Fruit fly (Drosophila melanogaster): ENCODE measurements around the gene CG42450.

Gene CG42450

DNA sequence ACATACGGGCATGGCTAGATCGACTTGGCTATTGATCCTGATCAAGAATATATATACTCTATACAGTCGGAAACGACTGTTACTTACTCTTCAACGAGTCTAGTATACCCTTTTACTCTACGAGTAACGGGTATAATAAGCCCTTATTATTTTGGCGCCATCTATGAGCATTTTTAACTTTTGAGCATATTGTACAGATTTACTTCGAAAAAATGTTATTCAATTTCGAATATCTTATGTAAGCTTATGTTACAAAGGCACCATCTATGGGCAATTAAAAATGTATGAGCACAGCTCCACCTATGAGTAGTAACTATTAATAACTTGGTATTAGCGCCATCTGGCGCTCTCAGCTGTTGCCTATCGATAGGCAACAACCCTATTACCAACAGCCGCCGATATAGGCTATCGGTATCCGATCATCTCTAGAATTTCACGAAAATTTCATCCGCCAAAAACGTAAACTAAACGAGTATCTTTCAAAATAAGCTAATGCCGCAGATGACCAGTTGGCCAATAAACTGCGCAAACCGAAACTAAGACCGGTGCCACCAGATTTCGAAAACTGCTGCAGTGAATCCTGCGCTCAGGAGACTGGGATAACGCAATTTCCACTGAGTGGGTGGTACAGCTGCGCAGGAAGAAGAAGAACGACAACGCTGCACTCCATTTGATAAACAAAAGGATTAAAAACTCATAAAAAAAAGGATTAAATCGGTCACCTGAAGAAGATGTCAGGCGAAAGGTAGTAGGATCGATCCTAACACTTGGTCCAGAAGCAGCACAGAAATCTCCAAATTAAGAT, 30.3 kb downstream of the CG42450 start, which contains the start of gene htk (continued):
- TF ChIP-seq Jarid2 (GFP tag; optimal IDR thresholded peaks at IDR 0.05) (no peak), croc (GFP tag; conservative IDR thresholded peaks at IDR 0.05) (0 out of 3 replicates have a peak, but pooled peaks have one; percentile 14), pum (GFP tag; optimal IDR thresholded peaks at IDR 0.05) (peak; percentile 78), prd (optimal IDR thresholded peaks at IDR 0.05) (no peak), prd (GFP tag; IDR thresholded peaks at IDR 0.05) (peak; percentile 72; the same call in 2 of the 3 replicates), chif (GFP tag; optimal IDR thresholded peaks at IDR 0.05) (peak; percentile 57 to 79), psq (GFP tag; optimal IDR thresholded peaks at IDR 0.05) (no peak), Doc2 (GFP tag; IDR thresholded peaks at IDR 0.05) (no peak), usp (GFP tag; optimal IDR thresholded peaks at IDR 0.05) (no peak), CG6791 (GFP tag; IDR thresholded peaks at IDR 0.05; ENCODE audit: partially characterized antibody) (peak; percentile 94), gt (GFP tag; IDR thresholded peaks at IDR 0.05) (no peak), BtbVII (GFP tag; optimal IDR thresholded peaks at IDR 0.05) (no peak), B-H1 (GFP tag; IDR thresholded peaks at IDR 0.05) (no peak; the same call in 2 of the 3 replicates), CG7357 (GFP tag; IDR thresholded peaks at IDR 0.05) (no peak), CG6254 (GFP tag; optimal IDR thresholded peaks at IDR 0.05) (no peak), run (tag; optimal IDR thresholded peaks at IDR 0.05) (no peak), Dbx (GFP tag; IDR thresholded peaks at IDR 0.05) (peak; percentile 86; the same call in 2 of the 3 replicates), CG30431 (GFP tag; optimal IDR thresholded peaks at IDR 0.05) (no peak), unc-4 (GFP tag; IDR thresholded peaks at IDR 0.05; ENCODE audit: partially characterized antibody) (peak; percentile 93), CG13624 (GFP tag; optimal IDR thresholded peaks at IDR 0.05) (peak; percentile 79), org-1 (GFP tag; optimal IDR thresholded peaks at IDR 0.05) (peak; percentile 25), Doc3 (GFP tag; IDR thresholded peaks at IDR 0.05; ENCODE audit: partially characterized antibody) (peak; percentile 70; the same call in 2 of the 3 replicates), ase (GFP tag; IDR thresholded peaks at IDR 0.05) (peak; percentile 62; the same call in 2 of the 3 replicates), PHDP (tag; optimal IDR thresholded peaks at IDR 0.05) (peak; percentile 44), ci (GFP tag; IDR thresholded peaks at IDR 0.05) (peak; percentile 90), sens-2 (GFP tag; IDR thresholded peaks at IDR 0.05) (peak; percentile 49; the same call in 1 of the 2 replicates), CHES-1-like (GFP tag; optimal IDR thresholded peaks at IDR 0.05) (peak; percentile 87), CG10267 (tag; optimal IDR thresholded peaks at IDR 0.05) (peak; percentile 74)

DNA sequence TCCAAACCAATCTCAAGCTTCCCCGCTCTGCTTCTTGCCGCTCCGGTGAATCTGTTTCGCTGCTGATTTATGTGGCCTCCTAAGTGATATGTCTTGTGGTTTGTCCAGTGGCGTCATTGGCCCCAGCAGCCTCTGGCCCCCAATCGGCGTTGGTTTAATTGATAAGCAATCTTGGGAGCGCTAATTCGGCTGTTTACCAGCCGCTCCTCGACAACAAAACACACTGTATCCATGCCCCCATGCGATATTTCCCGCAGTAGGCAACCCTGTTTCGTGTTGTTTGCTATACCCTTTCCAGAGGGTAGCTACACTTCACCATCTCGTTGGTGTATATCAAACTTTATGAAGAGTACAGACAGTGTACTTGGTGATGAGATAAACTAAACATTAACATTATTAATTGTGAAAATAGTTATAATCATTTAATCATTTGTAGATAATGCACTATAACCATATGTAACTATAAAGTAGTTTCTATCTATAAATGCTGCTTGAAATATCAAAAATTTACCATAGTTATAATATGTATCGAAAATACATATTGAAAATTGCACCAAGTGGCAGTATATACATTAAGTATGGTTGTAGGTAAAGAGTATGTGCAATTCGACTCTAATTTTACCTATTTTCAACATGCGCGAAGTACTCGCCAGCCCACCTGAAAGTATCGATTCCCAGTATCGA, 35.4 kb downstream of the CG42450 start, which contains the start of gene shop:
TSS of gene shop (minus strand) at position 229 of the 684 bp plus-strand sequence.
- peak; percentile 76 for TF ChIP-seq Blimp-1 (GFP tag; optimal IDR thresholded peaks at IDR 0.05)
- peak; percentile 64 for TF ChIP-seq pum (GFP tag; optimal IDR thresholded peaks at IDR 0.05)
- peak; percentile 52 for TF ChIP-seq sna (GFP tag; IDR thresholded peaks at IDR 0.05; ENCODE audit: partially characterized antibody)
- TF ChIP-seq E2f2 (GFP tag; IDR thresholded peaks at IDR 0.05): no peak; the same call in none of the 2 replicates
- no peak; the same call in 2 of the 3 replicates for TF ChIP-seq Optix (GFP tag; IDR thresholded peaks at IDR 0.05)
- no peak for TF ChIP-seq CG2199 (GFP tag; IDR thresholded peaks at IDR 0.05)
- TF ChIP-seq pita (GFP tag; optimal IDR thresholded peaks at IDR 0.05): no peak
- TF ChIP-seq amos (GFP tag; IDR thresholded peaks at IDR 0.05; ENCODE audit: partially characterized antibody): peak; percentile 62; the same call in 1 of the 2 replicates
- TF ChIP-seq lab (GFP tag; optimal IDR thresholded peaks at IDR 0.05): peak; percentile 83
- TF ChIP-seq en (GFP tag; optimal IDR thresholded peaks at IDR 0.05): no peak
- TF ChIP-seq zf30C (GFP tag; optimal IDR thresholded peaks at IDR 0.05): no peak
- no peak for TF ChIP-seq Kr (GFP tag; optimal IDR thresholded peaks at IDR 0.05)
- TF ChIP-seq lola (GFP tag; optimal IDR thresholded peaks at IDR 0.05): peak in 1 of 3 experiments; percentile 82
- TF ChIP-seq nerfin-2 (GFP tag; IDR thresholded peaks at IDR 0.05; ENCODE audit: partially characterized antibody): no peak
- peak; percentile 28 for TF ChIP-seq oc (tag; optimal IDR thresholded peaks at IDR 0.05)
- peak; percentile 54 for TF ChIP-seq kay (GFP tag; optimal IDR thresholded peaks at IDR 0.05)
- peak; percentile 20; the same call in 1 of the 2 replicates for TF ChIP-seq sens-2 (GFP tag; IDR thresholded peaks at IDR 0.05)
- peak; percentile 28 for TF ChIP-seq Myb (GFP tag; optimal IDR thresholded peaks at IDR 0.05)
- 0 out of 2 replicates have a peak, but pooled peaks have one; percentile 27 for TF ChIP-seq CG11696 (GFP tag; IDR thresholded peaks at IDR 0.05)
- peak; percentile 73 for TF ChIP-seq CG1529 (GFP tag; optimal IDR thresholded peaks at IDR 0.05)
- TF ChIP-seq Hr78 (GFP tag; optimal IDR thresholded peaks at IDR 0.05): peak in 1 of 2 experiments; percentile 63
